Fruit fly (Drosophila melanogaster) whole organism, embryonic: ENCODE measurements around the gene rictor.

Experiments used
- Ada2b ChIP-seq: fragments of 200-800 bp; sonication (Bioruptor generic); IDR thresholded peaks from 2 replicates; pipeline ENCODE4 v1.3.6; 2022; ENCODE audit warnings: missing biosample characterization, missing genetic modification characterization
- CG10321 ChIP-seq: fragments of 200-800 bp; sonication (Bioruptor generic); IDR thresholded peaks from 2 replicates; pipeline ENCODE4 v1.3.6; 2022; ENCODE audit warnings: missing biosample characterization, missing genetic modification characterization
- CG10366 ChIP-seq: fragments of 200-800 bp; sonication (Bioruptor generic); IDR thresholded peaks from 2 replicates; pipeline ENCODE4 v1.3.6; 2022; ENCODE audit warnings: missing biosample characterization, missing genetic modification characterization
- CG10543 ChIP-seq: fragments of 200-800 bp; sonication (Bioruptor generic); optimal IDR thresholded peaks from 3 replicates; lab custom pipeline; 2017; ENCODE audit warnings: missing biosample characterization, mild to moderate bottlenecking, missing genetic modification characterization, moderate library complexity
- CG12299 ChIP-seq: fragments of 200-800 bp; sonication (Bioruptor generic); optimal IDR thresholded peaks from 2 replicates; lab custom pipeline; 2018; ENCODE audit warnings: missing biosample characterization, mild to moderate bottlenecking, missing genetic modification characterization
- CG1529 ChIP-seq: fragments of 200-800 bp; sonication (Bioruptor generic); optimal IDR thresholded peaks from 3 replicates; lab custom pipeline; 2018; ENCODE audit warnings: missing biosample characterization, missing genetic modification characterization
- CG15514 ChIP-seq: fragments of 200-800 bp; sonication (Bioruptor generic); optimal IDR thresholded peaks from 3 replicates; lab custom pipeline; 2017; ENCODE audit warnings: missing biosample characterization, missing genetic modification characterization, mild to moderate bottlenecking, moderate library complexity, missing genetic modification reagents
- CG1647 ChIP-seq: fragments of 200-800 bp; sonication (Bioruptor generic); optimal IDR thresholded peaks from 3 replicates; lab custom pipeline; 2016; ENCODE audit warnings: missing biosample characterization, missing genetic modification characterization
- CG2120 ChIP-seq: fragments of 200-800 bp; sonication (Bioruptor generic); optimal IDR thresholded peaks from 3 replicates; lab custom pipeline; 2016; ENCODE audit warnings: missing biosample characterization, missing genetic modification characterization
- CG2712 ChIP-seq: fragments of 200-800 bp; optimal IDR thresholded peaks from 3 replicates; lab custom pipeline; 2019; ENCODE audit warnings: missing biosample characterization, mild to moderate bottlenecking, missing genetic modification characterization, moderate library complexity
- CG34422 ChIP-seq: fragments of 200-800 bp; sonication (Bioruptor generic); IDR thresholded peaks from 3 replicates; pipeline ENCODE4 v1.3.6; 2022; ENCODE audit warnings: missing biosample characterization, missing genetic modification characterization
- CG4360 ChIP-seq: fragments of 200-800 bp; sonication (Bioruptor generic); IDR thresholded peaks from 2 replicates; pipeline ENCODE4 v1.3.6; 2022; ENCODE audit warnings: missing biosample characterization, missing genetic modification characterization
- CG4404 ChIP-seq: fragments of 200-800 bp; sonication (Bioruptor generic); IDR thresholded peaks from 2 replicates; pipeline ENCODE4 v1.3.6; 2022; ENCODE audit warnings: missing biosample characterization, missing genetic modification characterization
- CG6175 ChIP-seq: fragments of 200-800 bp; sonication (Bioruptor generic); IDR thresholded peaks from 3 replicates; pipeline ENCODE4 v1.3.6; 2022; ENCODE audit warnings: missing biosample characterization, missing genetic modification characterization
- CG7372 ChIP-seq: fragments of 200-800 bp; sonication (Bioruptor generic); IDR thresholded peaks from 2 replicates; pipeline ENCODE4 v1.3.6; 2022; ENCODE audit warnings: missing biosample characterization, missing genetic modification characterization
- CG8281 ChIP-seq: fragments of 200-800 bp; sonication (Bioruptor generic); optimal IDR thresholded peaks from 2 replicates; lab custom pipeline; 2018; ENCODE audit warnings: missing biosample characterization, mild to moderate bottlenecking, missing genetic modification characterization, moderate library complexity
- CG8359 ChIP-seq: fragments of 200-800 bp; sonication (Bioruptor generic); optimal IDR thresholded peaks from 2 replicates; lab custom pipeline; 2017; ENCODE audit warnings: missing biosample characterization, mild to moderate bottlenecking, missing genetic modification characterization, borderline replicate concordance
- CG9817 ChIP-seq: fragments of 200-800 bp; sonication (Bioruptor generic); optimal IDR thresholded peaks from 2 replicates; lab custom pipeline; 2018; ENCODE audit warnings: missing biosample characterization, mild to moderate bottlenecking, missing genetic modification characterization, moderate library complexity
- CG9932 ChIP-seq: fragments of 200-800 bp; sonication (Bioruptor generic); IDR thresholded peaks from 2 replicates; pipeline ENCODE4 v1.3.6; 2022; ENCODE audit warnings: missing biosample characterization, missing genetic modification characterization
- CTCF ChIP-seq: fragments of 200-800 bp; sonication (Bioruptor generic); optimal IDR thresholded peaks from 2 replicates; lab custom pipeline; 2017; ENCODE audit warnings: missing biosample characterization, mild to moderate bottlenecking, missing genetic modification characterization, moderate library complexity
- CkIIα-i1 ChIP-seq: fragments of 200-800 bp; sonication (Bioruptor generic); IDR thresholded peaks from 2 replicates; pipeline ENCODE4 v1.3.6; 2022; ENCODE audit warnings: missing biosample characterization, missing genetic modification characterization
- D19A ChIP-seq: fragments of 200-800 bp; optimal IDR thresholded peaks from 3 replicates; lab custom pipeline; 2019; ENCODE audit warnings: missing biosample characterization, mild to moderate bottlenecking, missing genetic modification characterization, moderate library complexity
- D19B ChIP-seq: fragments of 200-800 bp; sonication (Bioruptor generic); optimal IDR thresholded peaks from 2 replicates; lab custom pipeline; 2017; ENCODE audit warnings: missing biosample characterization, mild to moderate bottlenecking, missing genetic modification characterization
- Dek ChIP-seq: fragments of 200-800 bp; sonication (Bioruptor generic); optimal IDR thresholded peaks from 3 replicates; lab custom pipeline; 2019; ENCODE audit warnings: missing biosample characterization, mild to moderate bottlenecking, missing genetic modification characterization, moderate library complexity
- Dip2 ChIP-seq: fragments of 200-800 bp; sonication (Bioruptor generic); IDR thresholded peaks from 2 replicates; pipeline ENCODE4 v1.3.6; 2022; ENCODE audit warnings: missing biosample characterization, missing genetic modification characterization
- Elba2 ChIP-seq: fragments of 200-800 bp; sonication (Bioruptor generic); optimal IDR thresholded peaks from 3 replicates; lab custom pipeline; 2016; ENCODE audit warnings: missing biosample characterization, missing genetic modification characterization
- GATAe ChIP-seq: fragments of 200-800 bp; sonication (Bioruptor generic); conservative IDR thresholded peaks from 2 replicates; pipeline ENCODE4 v1.3.6; 2022; ENCODE audit warnings: missing biosample characterization, missing genetic modification characterization
- HmgZ ChIP-seq: fragments of 200-800 bp; sonication (Bioruptor generic); optimal IDR thresholded peaks from 2 replicates; lab custom pipeline; 2018; ENCODE audit warnings: missing biosample characterization, mild to moderate bottlenecking, missing genetic modification characterization
- Myb ChIP-seq: fragments of 200-800 bp; sonication (Bioruptor generic); optimal IDR thresholded peaks from 2 replicates; lab custom pipeline; 2016; ENCODE audit warnings: missing biosample characterization, missing genetic modification characterization
- NC2β ChIP-seq: fragments of 200-800 bp; sonication (Bioruptor generic); optimal IDR thresholded peaks from 2 replicates; lab custom pipeline; 2016; ENCODE audit warnings: missing biosample characterization, missing genetic modification characterization
- NfI ChIP-seq: fragments of 200-800 bp; sonication (Bioruptor generic); optimal IDR thresholded peaks from 3 replicates; lab custom pipeline; 2018; ENCODE audit warnings: missing biosample characterization, mild to moderate bottlenecking, missing genetic modification characterization, moderate library complexity
- Trl ChIP-seq, 3 experiments: fragments of >200 bp in 2 of 3; fragments of 200-800 bp in 1 of 3; sonication (Bioruptor generic) in 1 of 3; optimal IDR thresholded peaks; 2 replicates in 1 of 3; 3 replicates in 2 of 3; lab custom pipeline; 2016 to 2017; ENCODE audit warnings: missing biosample characterization in 1 of 3, missing genetic modification characterization in 1 of 3
- Vsx1 ChIP-seq: fragments of 200-800 bp; sonication (Bioruptor generic); optimal IDR thresholded peaks from 2 replicates; lab custom pipeline; 2017; ENCODE audit warnings: missing biosample characterization, mild to moderate bottlenecking, missing genetic modification characterization, missing genetic modification reagents
- Xbp1 ChIP-seq: fragments of 200-800 bp; sonication (Bioruptor generic); optimal IDR thresholded peaks from 3 replicates; lab custom pipeline; 2016; ENCODE audit warnings: missing biosample characterization, mild to moderate bottlenecking, missing genetic modification characterization
- abd-A ChIP-seq: fragments of 200-800 bp; sonication (Bioruptor generic); optimal IDR thresholded peaks from 3 replicates; lab custom pipeline; 2019; ENCODE audit warnings: missing biosample characterization, mild to moderate bottlenecking, missing genetic modification characterization, moderate library complexity
- ci ChIP-seq: fragments of 200-800 bp; sonication (Bioruptor generic); IDR thresholded peaks from 3 replicates; pipeline ENCODE4 v1.3.6; 2022; ENCODE audit warnings: missing biosample characterization, missing genetic modification characterization
- crp ChIP-seq, 2 experiments: fragments of 200-800 bp; sonication (Bioruptor generic); optimal IDR thresholded peaks; 2 replicates in 1 of 2; 3 replicates in 1 of 2; lab custom pipeline; 2017; ENCODE audit warnings: missing biosample characterization in 2 of 2, missing genetic modification characterization in 2 of 2, mild to moderate bottlenecking in 1 of 2, moderate library complexity in 1 of 2
- dysf ChIP-seq: fragments of 200-800 bp; sonication (Bioruptor generic); IDR thresholded peaks from 3 replicates; pipeline ENCODE4 v1.3.6; 2022; ENCODE audit warnings: missing biosample characterization, missing genetic modification characterization
- fd3F ChIP-seq: fragments of 200-800 bp; sonication (Bioruptor generic); optimal IDR thresholded peaks from 2 replicates; lab custom pipeline; 2018; ENCODE audit warnings: missing biosample characterization, mild to moderate bottlenecking, missing genetic modification characterization, moderate library complexity
- lilli ChIP-seq: fragments of 200-800 bp; sonication (Bioruptor generic); optimal IDR thresholded peaks from 3 replicates; lab custom pipeline; 2016; ENCODE audit warnings: missing biosample characterization, missing genetic modification characterization
- mld ChIP-seq: fragments of 200-800 bp; sonication (Bioruptor generic); IDR thresholded peaks from 3 replicates; pipeline ENCODE4 v1.3.6; 2022; ENCODE audit warnings: missing biosample characterization, missing genetic modification characterization; ENCODE audit not compliant: partially characterized antibody
- nau ChIP-seq: fragments of 200-800 bp; sonication (Bioruptor generic); optimal IDR thresholded peaks from 3 replicates; lab custom pipeline; 2017; ENCODE audit warnings: missing biosample characterization, mild to moderate bottlenecking, missing genetic modification characterization, missing genetic modification reagents
- nmo ChIP-seq: fragments of 200-800 bp; sonication (Bioruptor generic); optimal IDR thresholded peaks from 2 replicates; lab custom pipeline; 2018; ENCODE audit warnings: missing biosample characterization, mild to moderate bottlenecking, missing genetic modification characterization, moderate library complexity
- peb ChIP-seq: fragments of 200-800 bp; sonication (Bioruptor generic); IDR thresholded peaks from 2 replicates; pipeline ENCODE4 v1.3.6; 2022; ENCODE audit warnings: missing biosample characterization, missing genetic modification characterization
- tgo ChIP-seq: fragments of 200-800 bp; sonication (Bioruptor generic); IDR thresholded peaks from 3 replicates; pipeline ENCODE4 v1.3.6; 2022; ENCODE audit warnings: missing biosample characterization, missing genetic modification characterization
- vnd ChIP-seq: fragments of 200-800 bp; sonication (Bioruptor generic); IDR thresholded peaks from 3 replicates; pipeline ENCODE4 v1.3.6; 2022; ENCODE audit warnings: missing biosample characterization, missing genetic modification characterization; ENCODE audit not compliant: partially characterized antibody

rictor gene

dm6 chrX:19291780-19292605 lies 31.0 kb upstream of the rictor start (continued):
- TF ChIP-seq ci (GFP tag; lab: Robert Waterston, UW) (no peak), CG10321 (no peak), dysf (GFP tag; lab: Robert Waterston, UW) (no peak; the same call in 2 of the 3 replicates), CG15514 (GFP tag; lab: Kevin White, UChicago) (no peak), CG12299 (no peak), CG2120 (GFP tag; lab: Kevin White, UChicago) (peak; percentile 48)

DNA sequence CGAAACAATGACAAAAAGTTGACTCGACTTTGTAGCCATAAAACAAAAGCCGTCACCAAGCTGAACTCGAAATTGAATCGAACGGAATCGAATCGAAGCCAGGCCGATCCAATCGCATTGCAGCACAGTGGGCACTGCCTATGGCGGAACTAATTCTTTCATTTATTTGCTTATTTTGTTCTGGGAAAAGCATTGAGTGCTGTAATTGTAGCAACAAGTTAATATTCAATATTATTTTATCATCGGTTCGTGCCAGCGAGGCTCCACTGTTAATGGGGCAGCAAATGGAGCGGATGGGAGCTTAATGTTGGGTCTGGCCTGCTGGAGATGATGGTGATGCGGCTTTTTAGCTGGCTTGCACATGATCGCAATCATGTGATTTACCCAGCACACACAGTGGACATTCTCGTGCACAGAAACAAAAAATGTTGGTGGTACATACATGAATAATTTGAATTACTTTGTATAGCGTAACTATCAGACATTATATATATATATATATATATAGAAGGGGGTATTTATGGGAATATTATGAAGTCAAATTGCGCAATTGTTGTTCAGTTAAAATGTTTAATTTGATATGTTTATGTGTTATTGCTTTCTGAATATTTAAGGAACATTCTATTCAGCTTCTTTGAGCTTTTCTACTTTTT lies 28.4 kb upstream of the rictor start:
- TF ChIP-seq CG8281 (tag; lab: Kevin White, UChicago): peak; percentile 74
- peak; percentile 84 for TF ChIP-seq CG7372 (GFP tag; lab: Robert Waterston, UW)
- peak; percentile 59 for TF ChIP-seq CG4404 (GFP tag; lab: Robert Waterston, UW)
- TF ChIP-seq CG2712 (tag; lab: Kevin White, UChicago): peak; percentile 89
- peak; percentile 79 for TF ChIP-seq nau (GFP tag; lab: Kevin White, UChicago)
- peak; percentile 72 for TF ChIP-seq CG8359 (GFP tag; lab: Kevin White, UChicago)
- TF ChIP-seq Ada2b (GFP tag; lab: Robert Waterston, UW): peak; percentile 94
- no peak for TF ChIP-seq abd-A (tag; lab: Kevin White, UChicago)
- peak; percentile 84 for TF ChIP-seq CG1529 (GFP tag; lab: Kevin White, UChicago)
- TF ChIP-seq tgo (GFP tag; lab: Robert Waterston, UW): peak; percentile 90
- TF ChIP-seq Xbp1: peak; percentile 93
- TF ChIP-seq CG34422 (GFP tag; lab: Robert Waterston, UW): peak; percentile 95
- TF ChIP-seq NC2β: peak; percentile 80
- TF ChIP-seq Dip2 (GFP tag; lab: Robert Waterston, UW): no peak
- TF ChIP-seq D19B (GFP tag; lab: Kevin White, UChicago): peak; percentile 43
- peak; percentile 93 for TF ChIP-seq CG10366 (GFP tag; lab: Robert Waterston, UW)
- TF ChIP-seq Elba2 (GFP tag; lab: Kevin White, UChicago): no peak
- TF ChIP-seq fd3F (GFP tag; lab: Kevin White, UChicago): peak; percentile 73
- TF ChIP-seq peb (GFP tag; lab: Robert Waterston, UW): peak; percentile 90
- TF ChIP-seq HmgZ: peak; percentile 74
- TF ChIP-seq mld: no peak
- TF ChIP-seq NfI (GFP tag; lab: Kevin White, UChicago): peak; percentile 87
- peak; percentile 57 for TF ChIP-seq CTCF (GFP tag; lab: Kevin White, UChicago)
- TF ChIP-seq CG10543: peak; percentile 59
- peak; percentile 61 for TF ChIP-seq CG9932 (GFP tag; lab: Robert Waterston, UW)
- TF ChIP-seq Trl (optimal IDR thresholded peaks at IDR 0.05; lab: Kevin White, UChicago): no peak
- TF ChIP-seq Trl (GFP tag; optimal IDR thresholded peaks at IDR 0.05; lab: Kevin White, UChicago): peak; percentile 80
- peak in 1 of 2 experiments; percentile 36 for TF ChIP-seq crp (GFP tag; optimal IDR thresholded peaks at IDR 0.05; lab: Kevin White, UChicago)
- peak; percentile 88 for TF ChIP-seq nmo (GFP tag; lab: Kevin White, UChicago)
- TF ChIP-seq Vsx1 (GFP tag; lab: Kevin White, UChicago): peak; percentile 71
- peak; percentile 49 for TF ChIP-seq Myb
- peak; percentile 66; the same call in 1 of the 3 replicates for TF ChIP-seq CG6175 (GFP tag; lab: Robert Waterston, UW)
- TF ChIP-seq GATAe (GFP tag; lab: Robert Waterston, UW): no peak
- TF ChIP-seq CkIIα-i1 (GFP tag; lab: Robert Waterston, UW): peak; percentile 63; the same call in 1 of the 2 replicates
- peak; percentile 75 for TF ChIP-seq CG4360 (GFP tag; lab: Robert Waterston, UW)
- peak; percentile 73 for TF ChIP-seq Dek (tag; lab: Kevin White, UChicago)
- TF ChIP-seq D19A (tag; lab: Kevin White, UChicago): peak; percentile 78
- TF ChIP-seq vnd (GFP tag; lab: Robert Waterston, UW): no peak
- peak; percentile 92 for TF ChIP-seq dysf (GFP tag; lab: Robert Waterston, UW)
- TF ChIP-seq CG1647 (GFP tag; lab: Kevin White, UChicago): peak; percentile 88
- TF ChIP-seq lilli (GFP tag; lab: Kevin White, UChicago): peak; percentile 83
- TF ChIP-seq CG9817: peak; percentile 89
